Worm (Caenorhabditis elegans) whole organism, L4/young adult: Measurements from ENCODE around the gene oac-51.

Experiments used
- W03F9.2 ChIP-seq: fragments of 150-350 bp; optimal IDR thresholded peaks from 2 replicates; lab custom pipeline; 2014; ENCODE audit warnings: missing biosample characterization, missing genetic modification characterization
- dao-5 ChIP-seq: sonication (generic microtip); optimal IDR thresholded peaks from 2 replicates; lab custom pipeline; 2016; ENCODE audit warnings: missing genotype, missing genetic modification characterization, moderate library complexity, missing compliant biosample characterization
- him-1 ChIP-seq: sonication (generic microtip); optimal IDR thresholded peaks from 2 replicates; lab custom pipeline; 2016; ENCODE audit warnings: missing genotype, missing genetic modification reagents, missing genetic modification characterization, missing compliant biosample characterization

- TF ChIP-seq him-1 (tag; lab: Kevin White, UChicago) (no peak), W03F9.2 (tag; lab: Kevin White, UChicago) (no peak), dao-5 (tag; lab: Kevin White, UChicago) (no peak)
These were observed 49.8 kb downstream of the oac-51 start, which contains the start of gene tald-1 for ce11 chrIV:4386351-4386750.
